Worm (Caenorhabditis elegans) whole organism, L4 larva: Measurements from ENCODE around the gene C39B10.3.

Source experiments
- Y105C5A.15 ChIP-seq: fragments of 200-800 bp; sonication (Bioruptor generic); IDR thresholded peaks from 2 replicates; pipeline ENCODE4 v1.3.6; 2022; ENCODE audit warnings: missing genetic modification characterization, missing compliant biosample characterization
- ceh-82 ChIP-seq: sonication (generic microtip); optimal IDR thresholded peaks from 2 replicates; lab custom pipeline; 2017; ENCODE audit warnings: missing biosample characterization, missing genetic modification characterization
- dmd-8 ChIP-seq: fragments of 200-800 bp; sonication (Bioruptor generic); IDR thresholded peaks from 2 replicates; pipeline ENCODE4 v1.3.6; 2022; ENCODE audit warnings: missing genetic modification characterization, missing compliant biosample characterization
- lin-29 ChIP-seq: fragments of 200-800 bp; sonication (Bioruptor generic); IDR thresholded peaks from 2 replicates; pipeline ENCODE4 v1.3.6; 2022; ENCODE audit warnings: missing genetic modification reagents, missing genetic modification characterization, missing compliant biosample characterization
- mdl-1 ChIP-seq, 2 experiments: fragments of 150-350 bp in 1 of 2; sonication (generic microtip) in 1 of 2; optimal IDR thresholded peaks; 2 replicates each; lab custom pipeline; 2014 to 2017; ENCODE audit warnings: missing biosample characterization in 2 of 2, missing genetic modification characterization in 2 of 2
- skn-1 ChIP-seq: fragments of 150-350 bp; optimal IDR thresholded peaks from 2 replicates; lab custom pipeline; 2014; ENCODE audit warnings: missing biosample characterization, missing genetic modification characterization
- snpc-4 ChIP-seq: fragments of 150-350 bp; optimal IDR thresholded peaks from 2 replicates; lab custom pipeline; 2014; ENCODE audit warnings: missing biosample characterization, missing genetic modification characterization
- zip-11 ChIP-seq: fragments of 200-800 bp; sonication (Bioruptor generic); IDR thresholded peaks from 2 replicates; pipeline ENCODE4 v1.3.6; 2022; ENCODE audit warnings: missing genetic modification characterization, missing compliant biosample characterization
- ztf-11 ChIP-seq: fragments of 150-350 bp; optimal IDR thresholded peaks from 2 replicates; lab custom pipeline; 2014; ENCODE audit warnings: missing biosample characterization, missing genetic modification characterization

DNA sequence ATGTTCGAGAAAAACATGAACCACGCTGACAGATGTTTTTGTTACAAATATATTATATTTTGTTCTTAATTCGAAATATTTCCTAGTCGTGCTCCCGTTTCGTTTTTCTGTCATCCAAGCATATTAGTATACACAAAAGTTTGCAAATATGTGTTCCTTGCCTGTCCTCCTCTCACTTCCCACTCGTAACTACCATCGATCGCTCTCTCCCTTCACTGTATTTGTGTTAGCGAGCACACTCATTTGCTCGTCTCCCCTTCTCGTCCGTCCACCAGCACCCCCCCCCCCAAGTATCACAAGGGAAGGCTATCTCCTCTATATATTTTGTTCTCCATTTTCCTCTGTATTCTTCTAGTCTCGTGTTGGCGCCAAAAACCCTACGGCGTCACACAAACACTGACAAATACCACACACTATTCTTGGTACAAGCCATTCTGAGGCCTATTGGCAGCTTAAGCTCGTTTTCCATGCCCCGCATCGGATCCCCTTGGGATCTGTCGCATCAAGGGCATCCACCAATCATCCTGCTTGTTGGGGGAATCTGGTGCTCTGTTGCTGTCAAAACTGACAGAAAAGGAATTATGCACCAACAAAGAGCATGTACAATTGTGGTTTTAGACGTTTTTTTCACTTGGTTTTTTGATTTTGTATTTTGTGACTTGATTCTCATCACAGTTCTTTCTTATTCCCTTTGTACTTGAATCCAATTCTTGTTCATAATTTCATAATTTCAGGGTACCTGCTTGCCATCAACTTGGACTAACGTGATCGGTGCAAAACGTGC is 47.2 kb upstream of the C39B10.3 start, which contains the start of gene pkn-1:
- TF ChIP-seq skn-1 (tag; lab: Kevin White, UChicago) (no peak), Y105C5A.15 (GFP tag; lab: Robert Waterston, UW) (no peak), ztf-11 (tag; lab: Kevin White, UChicago) (no peak), lin-29 (GFP tag; lab: Robert Waterston, UW) (no peak), dmd-8 (GFP tag; lab: Robert Waterston, UW) (no peak), snpc-4 (tag; lab: Kevin White, UChicago) (no peak), mdl-1 (tag; optimal IDR thresholded peaks at IDR 0.05; lab: Kevin White, UChicago) (no peak), zip-11 (GFP tag; lab: Robert Waterston, UW) (no peak), ceh-82 (tag; lab: Kevin White, UChicago) (no peak)
